Worm (Caenorhabditis elegans) whole organism, late embryonic: ENCODE measurements around the gene haao-1.

Experiments used
- C08G9.2 ChIP-seq: sonication (generic microtip); optimal IDR thresholded peaks from 2 replicates; lab custom pipeline; 2016; ENCODE audit warnings: mild to moderate bottlenecking, missing genetic modification characterization, moderate library complexity, missing compliant biosample characterization
- C38D4.7 ChIP-seq: fragments of 200-800 bp; sonication (Bioruptor generic); optimal IDR thresholded peaks from 2 replicates; lab custom pipeline; 2018; ENCODE audit warnings: mild to moderate bottlenecking, missing genetic modification characterization, moderate library complexity, missing compliant biosample characterization
- K02D7.2 ChIP-seq: sonication (generic microtip); optimal IDR thresholded peaks from 2 replicates; lab custom pipeline; 2017; ENCODE audit warnings: mild to moderate bottlenecking, missing genetic modification characterization, missing compliant biosample characterization
- K09A11.1 ChIP-seq: sonication (generic microtip); optimal IDR thresholded peaks from 2 replicates; lab custom pipeline; 2017; ENCODE audit warnings: antibody characterized with exemption, mild to moderate bottlenecking, missing genetic modification characterization, missing compliant biosample characterization; ENCODE audit not compliant: insufficient read depth
- ahr-1 ChIP-seq: sonication (generic microtip); optimal IDR thresholded peaks from 2 replicates; lab custom pipeline; 2016; ENCODE audit warnings: missing genetic modification characterization, missing compliant biosample characterization
- ama-1 ChIP-seq: fragments of 150-350 bp; optimal IDR thresholded peaks from 2 replicates; lab custom pipeline; 2014
- ceh-14 ChIP-seq: sonication (generic microtip); optimal IDR thresholded peaks from 2 replicates; lab custom pipeline; 2016; ENCODE audit warnings: missing genotype, missing genetic modification characterization, missing compliant biosample characterization
- ceh-18 ChIP-seq: sonication (generic microtip); optimal IDR thresholded peaks from 2 replicates; lab custom pipeline; 2016; ENCODE audit warnings: missing genetic modification characterization, missing compliant biosample characterization
- ceh-19 ChIP-seq: fragments of 200-800 bp; sonication (Bioruptor generic); optimal IDR thresholded peaks from 2 replicates; lab custom pipeline; 2018; ENCODE audit warnings: mild to moderate bottlenecking, missing genetic modification characterization, missing compliant biosample characterization
- ceh-24 ChIP-seq: sonication (generic microtip); optimal IDR thresholded peaks from 2 replicates; lab custom pipeline; 2016; ENCODE audit warnings: mild to moderate bottlenecking, missing genetic modification characterization, missing compliant biosample characterization
- ceh-48 ChIP-seq: sonication (generic microtip); optimal IDR thresholded peaks from 2 replicates; lab custom pipeline; 2016; ENCODE audit warnings: missing genetic modification characterization, inconsistent platforms, missing compliant biosample characterization
- ceh-6 ChIP-seq: fragments of 200-800 bp; sonication (Bioruptor generic); optimal IDR thresholded peaks from 2 replicates; lab custom pipeline; 2018; ENCODE audit warnings: mild to moderate bottlenecking, missing genetic modification characterization, missing compliant biosample characterization
- che-1 ChIP-seq: sonication (generic microtip); optimal IDR thresholded peaks from 2 replicates; lab custom pipeline; 2016; ENCODE audit warnings: mild to moderate bottlenecking, missing genetic modification characterization, missing compliant biosample characterization
- dmd-4 ChIP-seq: sonication (generic microtip); optimal IDR thresholded peaks from 2 replicates; lab custom pipeline; 2016; ENCODE audit warnings: borderline replicate concordance, missing genetic modification characterization, missing compliant biosample characterization
- elt-2 ChIP-seq: sonication (generic microtip); optimal IDR thresholded peaks from 2 replicates; lab custom pipeline; 2016; ENCODE audit warnings: missing genetic modification reagents, missing genetic modification characterization, missing compliant biosample characterization
- ets-4 ChIP-seq: sonication (generic microtip); optimal IDR thresholded peaks from 2 replicates; lab custom pipeline; 2016; ENCODE audit warnings: missing genetic modification characterization, missing compliant biosample characterization
- eyg-1 ChIP-seq: sonication (generic microtip); optimal IDR thresholded peaks from 2 replicates; lab custom pipeline; 2016; ENCODE audit warnings: missing genotype, missing genetic modification characterization, missing compliant biosample characterization
- fkh-10 ChIP-seq: fragments of 150-350 bp; optimal IDR thresholded peaks from 2 replicates; lab custom pipeline; 2014; ENCODE audit warnings: missing biosample characterization, missing genetic modification reagents, missing genetic modification characterization
- gmeb-2 ChIP-seq: sonication (generic microtip); optimal IDR thresholded peaks from 2 replicates; lab custom pipeline; 2016; ENCODE audit warnings: missing genetic modification characterization, inconsistent platforms, missing compliant biosample characterization
- hlh-13 ChIP-seq: fragments of 200-800 bp; sonication (Bioruptor generic); optimal IDR thresholded peaks from 2 replicates; lab custom pipeline; 2018; ENCODE audit warnings: mild to moderate bottlenecking, missing genetic modification characterization, missing compliant biosample characterization
- hlh-8 ChIP-seq: sonication (generic microtip); optimal IDR thresholded peaks from 2 replicates; lab custom pipeline; 2016; ENCODE audit warnings: missing genotype, missing genetic modification characterization, missing compliant biosample characterization
- lim-6 ChIP-seq: sonication (generic microtip); optimal IDR thresholded peaks from 2 replicates; lab custom pipeline; 2016; ENCODE audit warnings: missing genetic modification characterization, missing compliant biosample characterization
- lin-11 ChIP-seq: fragments of 200-800 bp; sonication (Bioruptor generic); optimal IDR thresholded peaks from 2 replicates; lab custom pipeline; 2018; ENCODE audit warnings: mild to moderate bottlenecking, missing genetic modification characterization, missing compliant biosample characterization
- madf-2 ChIP-seq: sonication (generic microtip); optimal IDR thresholded peaks from 2 replicates; lab custom pipeline; 2017; ENCODE audit warnings: missing genetic modification characterization, missing compliant biosample characterization
- mec-3 ChIP-seq: sonication (generic microtip); optimal IDR thresholded peaks from 2 replicates; lab custom pipeline; 2016; ENCODE audit warnings: borderline replicate concordance, missing genetic modification characterization, missing compliant biosample characterization
- nhr-232 ChIP-seq: sonication (generic microtip); optimal IDR thresholded peaks from 2 replicates; lab custom pipeline; 2016; ENCODE audit warnings: missing genetic modification characterization, missing compliant biosample characterization
- odd-2 ChIP-seq: sonication (generic microtip); optimal IDR thresholded peaks from 2 replicates; lab custom pipeline; 2017; ENCODE audit warnings: antibody characterized with exemption, mild to moderate bottlenecking, missing genetic modification characterization, missing compliant biosample characterization
- pag-3 ChIP-seq: sonication (generic microtip); optimal IDR thresholded peaks from 2 replicates; lab custom pipeline; 2016; ENCODE audit warnings: missing compliant biosample characterization, missing genetic modification characterization, borderline replicate concordance
- syd-9 ChIP-seq: sonication (generic microtip); optimal IDR thresholded peaks from 2 replicates; lab custom pipeline; 2016; ENCODE audit warnings: mild to moderate bottlenecking, missing genetic modification characterization, moderate library complexity, missing compliant biosample characterization
- tbx-2 ChIP-seq: sonication (generic microtip); optimal IDR thresholded peaks from 2 replicates; lab custom pipeline; 2016; ENCODE audit warnings: missing genetic modification characterization, missing compliant biosample characterization
- tbx-7 ChIP-seq: sonication (generic microtip); optimal IDR thresholded peaks from 2 replicates; lab custom pipeline; 2016; ENCODE audit warnings: missing genotype, missing genetic modification characterization, missing compliant biosample characterization
- ttx-3 ChIP-seq: sonication (generic microtip); optimal IDR thresholded peaks from 2 replicates; lab custom pipeline; 2016; ENCODE audit warnings: missing genetic modification reagents, missing genetic modification characterization, missing compliant biosample characterization
- unc-42 ChIP-seq: sonication (generic microtip); optimal IDR thresholded peaks from 2 replicates; lab custom pipeline; 2016; ENCODE audit warnings: missing genotype, missing genetic modification characterization, missing compliant biosample characterization
- unc-55 ChIP-seq: sonication (generic microtip); optimal IDR thresholded peaks from 2 replicates; lab custom pipeline; 2017; ENCODE audit warnings: missing biosample characterization, missing genetic modification reagents, missing genetic modification characterization
- zip-5 ChIP-seq: sonication (generic microtip); optimal IDR thresholded peaks from 2 replicates; lab custom pipeline; 2016; ENCODE audit warnings: missing genetic modification characterization, missing compliant biosample characterization
- ztf-16 ChIP-seq: sonication (generic microtip); optimal IDR thresholded peaks from 2 replicates; lab custom pipeline; 2017; ENCODE audit warnings: missing genetic modification characterization, missing compliant biosample characterization

The haao-1 gene

ce11 chrV:9480566-9480965 is 24.1 kb upstream of the haao-1 start, which contains the start of gene K06A4.6:
K06A4.6 (minus strand) TSS chrV:9480666.
- TF ChIP-seq gmeb-2 (tag; lab: Kevin White, UChicago) (no peak), unc-42 (tag; lab: Kevin White, UChicago) (no peak), fkh-10 (GFP tag; lab: Kevin White, UChicago) (no peak), ahr-1 (tag; lab: Kevin White, UChicago) (no peak), nhr-232 (tag; lab: Kevin White, UChicago) (no peak), ceh-6 (GFP tag; lab: Kevin White, UChicago) (no peak), K02D7.2 (tag; lab: Kevin White, UChicago) (no peak), unc-55 (GFP tag; lab: Kevin White, UChicago) (no peak), ceh-24 (tag; lab: Kevin White, UChicago) (no peak), ceh-14 (tag; lab: Kevin White, UChicago) (no peak)

ce11 chrV:9483738-9484256 is 20.9 kb upstream of the haao-1 start, which contains the start of gene K06A4.2:
K06A4.2 (plus strand) TSS chrV:9484206.
- TF ChIP-seq unc-42 (tag; lab: Kevin White, UChicago), result peak; percentile 75
- TF ChIP-seq hlh-13, result no peak
- no peak for TF ChIP-seq dmd-4
- TF ChIP-seq tbx-2 (tag; lab: Kevin White, UChicago), result no peak

- TF ChIP-seq ama-1 (lab: Kevin White, UChicago) (no peak), madf-2 (tag; lab: Kevin White, UChicago) (no peak), C08G9.2 (tag; lab: Kevin White, UChicago) (no peak), syd-9 (tag; lab: Kevin White, UChicago) (no peak), lin-11 (tag; lab: Kevin White, UChicago) (no peak), zip-5 (tag; lab: Kevin White, UChicago) (no peak), ttx-3 (tag; lab: Kevin White, UChicago) (no peak)
- TF ChIP-seq, all 69 proteins: peak for 0
Measured at ce11 chrV:9485508-9485907, 19.2 kb upstream of the haao-1 start.

ce11 chrV:9489411-9489810 is 15.3 kb upstream of the haao-1 start, which contains the start of gene K06A4.10:
K06A4.10 (minus strand) TSS chrV:9489800.
- no peak for TF ChIP-seq che-1
- TF ChIP-seq odd-2 (tag; lab: Kevin White, UChicago), result no peak
- no peak for TF ChIP-seq hlh-8 (tag; lab: Kevin White, UChicago)
- TF ChIP-seq ceh-19 (GFP tag; lab: Kevin White, UChicago), result no peak
- no peak for TF ChIP-seq pag-3 (tag; lab: Kevin White, UChicago)
- no peak for TF ChIP-seq K09A11.1 (tag; lab: Kevin White, UChicago)
- TF ChIP-seq ets-4 (tag; lab: Kevin White, UChicago), result no peak
- no peak for TF ChIP-seq ahr-1 (tag; lab: Kevin White, UChicago)

- TF ChIP-seq ceh-18 (tag; lab: Kevin White, UChicago) (no peak), elt-2 (tag; lab: Kevin White, UChicago) (peak; percentile 37)
Measured at ce11 chrV:9491440-9492160, 13.1 kb upstream of the haao-1 start, which contains the start of gene K06A4.7. K06A4.7 (minus strand) TSS chrV:9491490.

- no peak for TF ChIP-seq ceh-24 (tag; lab: Kevin White, UChicago)
- no peak for TF ChIP-seq ceh-48 (tag; lab: Kevin White, UChicago)
- no peak for TF ChIP-seq mec-3 (tag; lab: Kevin White, UChicago)
- TF ChIP-seq K02D7.2 (tag; lab: Kevin White, UChicago), result no peak
- TF ChIP-seq ttx-3 (tag; lab: Kevin White, UChicago), result no peak
- no peak for TF ChIP-seq C38D4.7 (GFP tag; lab: Kevin White, UChicago)
- TF ChIP-seq lim-6 (tag; lab: Kevin White, UChicago), result no peak
- TF ChIP-seq eyg-1 (tag; lab: Kevin White, UChicago), result no peak
- TF ChIP-seq ztf-16, result no peak
- no peak for TF ChIP-seq tbx-7
Measured at ce11 chrV:9492460-9492859, 12.2 kb upstream of the haao-1 start.
